Fruit fly (Drosophila melanogaster) whole organism, pupa: ENCODE results near the gene Mt2.

Source experiments
- CG10348 ChIP-seq: fragments of 200-800 bp; sonication (Bioruptor generic); IDR thresholded peaks from 2 replicates; pipeline ENCODE4 v1.3.6; 2022; ENCODE audit warnings: missing biosample characterization, missing genetic modification characterization
- CG12605 ChIP-seq: fragments of 200-800 bp; sonication (Bioruptor generic); IDR thresholded peaks from 2 replicates; pipeline ENCODE4 v1.3.6; 2022; ENCODE audit warnings: missing biosample characterization, missing genetic modification characterization
- CG13204 ChIP-seq: fragments of 200-800 bp; sonication (Bioruptor generic); optimal IDR thresholded peaks from 2 replicates; lab custom pipeline; 2018; ENCODE audit warnings: missing biosample characterization, mild to moderate bottlenecking, missing genetic modification characterization, moderate library complexity
- CG14655 ChIP-seq: fragments of 200-800 bp; sonication (Bioruptor generic); optimal IDR thresholded peaks from 3 replicates; lab custom pipeline; 2017; ENCODE audit warnings: mild to moderate bottlenecking, missing biosample characterization, missing genetic modification reagents, missing genetic modification characterization
- CG15710 ChIP-seq: fragments of 200-800 bp; sonication (Bioruptor generic); optimal IDR thresholded peaks from 2 replicates; lab custom pipeline; 2018; ENCODE audit warnings: missing biosample characterization, mild to moderate bottlenecking, missing genetic modification characterization, moderate library complexity
- CG17806 ChIP-seq: fragments of 200-800 bp; sonication (Bioruptor generic); optimal IDR thresholded peaks from 2 replicates; lab custom pipeline; 2018; ENCODE audit warnings: missing biosample characterization, mild to moderate bottlenecking, missing genetic modification characterization, moderate library complexity
- CG32121 ChIP-seq: fragments of 200-800 bp; sonication (Bioruptor generic); IDR thresholded peaks from 2 replicates; pipeline ENCODE4 v1.3.6; 2022; ENCODE audit warnings: missing biosample characterization, missing genetic modification characterization
- CG34367 ChIP-seq: fragments of 200-800 bp; sonication (Bioruptor generic); optimal IDR thresholded peaks from 2 replicates; lab custom pipeline; 2018; ENCODE audit warnings: missing biosample characterization, mild to moderate bottlenecking, missing genetic modification characterization
- CG4496 ChIP-seq: fragments of 200-800 bp; sonication (Bioruptor generic); IDR thresholded peaks from 3 replicates; pipeline ENCODE4 v1.3.6; 2022; ENCODE audit warnings: missing biosample characterization, missing genetic modification characterization
- CG8159 ChIP-seq: fragments of 200-800 bp; sonication (Bioruptor generic); optimal IDR thresholded peaks from 3 replicates; lab custom pipeline; 2018; ENCODE audit warnings: missing biosample characterization, mild to moderate bottlenecking, missing genetic modification characterization, moderate library complexity
- CG8301 ChIP-seq: fragments of 200-800 bp; sonication (Bioruptor generic); optimal IDR thresholded peaks from 2 replicates; lab custom pipeline; 2018; ENCODE audit warnings: missing biosample characterization, mild to moderate bottlenecking, missing genetic modification characterization
- CG9948 ChIP-seq: fragments of 200-800 bp; sonication (Bioruptor generic); optimal IDR thresholded peaks from 2 replicates; lab custom pipeline; 2018; ENCODE audit warnings: missing biosample characterization, mild to moderate bottlenecking, missing genetic modification characterization, moderate library complexity
- D1 ChIP-seq: fragments of 200-800 bp; sonication (Bioruptor generic); optimal IDR thresholded peaks from 2 replicates; lab custom pipeline; 2018; ENCODE audit warnings: missing biosample characterization, mild to moderate bottlenecking, missing genetic modification characterization, moderate library complexity
- EcR ChIP-seq: fragments of 200-800 bp; sonication (Bioruptor generic); optimal IDR thresholded peaks from 3 replicates; lab custom pipeline; 2019; ENCODE audit warnings: missing biosample characterization, missing genetic modification characterization, mild to moderate bottlenecking, moderate library complexity, missing genetic modification reagents
- Ets98B ChIP-seq: fragments of 200-800 bp; sonication (Bioruptor generic); IDR thresholded peaks from 2 replicates; pipeline ENCODE4 v1.3.6; 2022; ENCODE audit warnings: missing biosample characterization, missing genetic modification characterization
- Pif1A ChIP-seq: fragments of 200-800 bp; sonication (Bioruptor generic); optimal IDR thresholded peaks from 3 replicates; lab custom pipeline; 2016; ENCODE audit warnings: missing biosample characterization, missing genetic modification characterization
- Pif1B ChIP-seq: fragments of 200-800 bp; sonication (Bioruptor generic); optimal IDR thresholded peaks from 3 replicates; lab custom pipeline; 2016; ENCODE audit warnings: missing biosample characterization, missing genetic modification characterization
- Snoo ChIP-seq: fragments of 200-800 bp; sonication (Bioruptor generic); optimal IDR thresholded peaks from 3 replicates; lab custom pipeline; 2017; ENCODE audit warnings: missing biosample characterization, mild to moderate bottlenecking, missing genetic modification characterization, inconsistent platforms
- fd96Ca ChIP-seq: fragments of 200-800 bp; sonication (Bioruptor generic); IDR thresholded peaks from 3 replicates; pipeline ENCODE4 v1.3.6; 2022; ENCODE audit warnings: missing biosample characterization, missing genetic modification characterization
- gl ChIP-seq: fragments of 200-800 bp; sonication (Bioruptor generic); optimal IDR thresholded peaks from 2 replicates; lab custom pipeline; 2018; ENCODE audit warnings: missing biosample characterization, mild to moderate bottlenecking, missing genetic modification characterization
- rn ChIP-seq: fragments of 200-800 bp; sonication (Bioruptor generic); IDR thresholded peaks from 2 replicates; pipeline ENCODE4 v1.3.6; 2022; ENCODE audit warnings: missing biosample characterization, missing genetic modification characterization

The Mt2 gene

DNA sequence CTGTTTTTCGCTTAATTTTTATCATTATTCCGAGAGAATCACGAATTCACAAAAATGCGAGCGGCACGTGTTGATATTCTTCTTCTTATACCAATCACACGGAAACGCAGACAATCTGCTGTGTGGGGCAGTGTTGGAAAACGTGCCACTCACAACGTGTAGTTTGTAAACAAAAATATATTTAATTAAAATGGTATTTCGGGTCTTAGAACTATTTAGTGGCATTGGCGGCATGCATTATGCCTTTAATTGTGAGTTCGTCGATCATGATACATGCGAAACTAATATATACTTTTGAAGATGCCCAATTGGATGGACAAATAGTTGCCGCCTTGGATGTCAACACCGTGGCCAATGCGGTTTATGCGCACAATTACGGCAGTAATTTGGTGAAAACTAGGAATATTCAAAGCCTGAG is at the start of gene Mt2, which contains the start of gene CG6712:
Mt2 (plus strand) TSS at position 130 of the 418 bp plus-strand sequence.
CG6712 (minus strand) TSS at position 116 of the 418 bp plus-strand sequence.
- TF ChIP-seq CG34367 (tag; lab: Kevin White, UChicago), result no peak
- no peak for TF ChIP-seq CG12605 (GFP tag; lab: Robert Waterston, UW)
- no peak for TF ChIP-seq Ets98B (GFP tag; lab: Robert Waterston, UW)
- no peak for TF ChIP-seq CG13204 (GFP tag; lab: Kevin White, UChicago)
- TF ChIP-seq gl (tag; lab: Kevin White, UChicago), result no peak
- no peak for TF ChIP-seq Snoo
- TF ChIP-seq CG32121, result no peak
- no peak for TF ChIP-seq CG9948
- TF ChIP-seq CG17806 (tag; lab: Kevin White, UChicago), result no peak
- TF ChIP-seq Pif1A, result no peak

DNA sequence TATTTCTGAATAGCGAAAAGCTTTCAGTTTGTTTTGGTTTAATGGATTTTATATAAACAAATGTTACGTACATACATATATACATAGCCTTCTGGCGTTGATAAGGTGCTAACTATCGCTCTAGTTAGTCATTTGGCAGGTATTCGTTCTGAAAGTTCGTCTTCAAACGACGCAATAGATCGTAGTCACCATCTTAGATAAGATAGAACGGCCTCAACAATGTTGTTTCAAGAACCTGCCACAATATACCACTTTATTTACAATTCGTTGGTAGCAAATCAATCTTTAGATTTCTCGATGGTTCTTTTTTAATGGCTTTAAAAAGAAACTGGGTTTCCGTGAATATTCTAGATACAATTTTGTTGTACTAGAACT is 49.5 kb upstream of the Mt2 start:
- TF ChIP-seq CG12605 (GFP tag; lab: Robert Waterston, UW) (no peak), CG13204 (GFP tag; lab: Kevin White, UChicago) (no peak), rn (GFP tag; lab: Robert Waterston, UW) (no peak), CG8159 (tag; lab: Kevin White, UChicago) (no peak), CG32121 (no peak), CG8301 (tag; lab: Kevin White, UChicago) (no peak), CG4496 (no peak), Snoo (no peak), Ets98B (GFP tag; lab: Robert Waterston, UW) (no peak), CG34367 (tag; lab: Kevin White, UChicago) (no peak), EcR (GFP tag; lab: Kevin White, UChicago) (no peak), CG10348 (GFP tag; lab: Robert Waterston, UW) (no peak), fd96Ca (GFP tag; lab: Robert Waterston, UW) (no peak), CG15710 (tag; lab: Kevin White, UChicago) (no peak), D1 (tag; lab: Kevin White, UChicago) (no peak), CG14655 (GFP tag; lab: Kevin White, UChicago) (no peak), Pif1B (GFP tag; lab: Kevin White, UChicago) (no peak), CG9948 (no peak), CG17806 (tag; lab: Kevin White, UChicago) (no peak)

- TF ChIP-seq CG32121 (no peak), CG4496 (no peak), Ets98B (GFP tag; lab: Robert Waterston, UW) (no peak), CG8159 (tag; lab: Kevin White, UChicago) (no peak), fd96Ca (GFP tag; lab: Robert Waterston, UW) (no peak), CG15710 (tag; lab: Kevin White, UChicago) (no peak), gl (tag; lab: Kevin White, UChicago) (no peak), EcR (GFP tag; lab: Kevin White, UChicago) (no peak), CG12605 (GFP tag; lab: Robert Waterston, UW) (no peak)
Measured at dm6 chr2L:12048723-12049122, 47.6 kb upstream of the Mt2 start, which contains the start of gene Plzf. TSS of gene Plzf (minus strand) at chr2L:12048918.

DNA sequence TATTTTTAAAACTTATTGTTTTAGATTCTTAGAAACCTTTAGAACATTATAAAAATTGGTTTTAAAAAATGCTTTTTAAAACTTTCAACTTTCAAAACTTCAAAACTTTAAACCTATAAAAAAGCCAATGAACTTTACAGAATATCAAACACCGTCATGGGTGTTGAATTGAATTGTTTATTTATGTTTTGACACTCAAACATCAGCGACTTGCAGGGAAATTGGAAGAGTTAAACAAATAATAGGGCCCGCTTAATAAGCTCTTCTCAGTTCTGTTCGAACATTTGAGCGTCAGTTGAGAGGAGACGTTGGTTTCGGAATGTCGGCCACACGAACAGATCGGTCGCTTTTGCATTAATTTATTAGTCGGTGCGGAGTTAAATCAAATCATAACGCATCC is 47.2 kb upstream of the Mt2 start, which contains the start of gene PLCXD:
PLCXD (plus strand) TSS at position 286 of the 400 bp plus-strand sequence.
- TF ChIP-seq Snoo (no peak), CG14655 (GFP tag; lab: Kevin White, UChicago) (no peak), Pif1A (no peak), rn (GFP tag; lab: Robert Waterston, UW) (no peak), CG15710 (tag; lab: Kevin White, UChicago) (no peak), CG8159 (tag; lab: Kevin White, UChicago) (no peak), gl (tag; lab: Kevin White, UChicago) (no peak), Pif1B (GFP tag; lab: Kevin White, UChicago) (no peak)

DNA sequence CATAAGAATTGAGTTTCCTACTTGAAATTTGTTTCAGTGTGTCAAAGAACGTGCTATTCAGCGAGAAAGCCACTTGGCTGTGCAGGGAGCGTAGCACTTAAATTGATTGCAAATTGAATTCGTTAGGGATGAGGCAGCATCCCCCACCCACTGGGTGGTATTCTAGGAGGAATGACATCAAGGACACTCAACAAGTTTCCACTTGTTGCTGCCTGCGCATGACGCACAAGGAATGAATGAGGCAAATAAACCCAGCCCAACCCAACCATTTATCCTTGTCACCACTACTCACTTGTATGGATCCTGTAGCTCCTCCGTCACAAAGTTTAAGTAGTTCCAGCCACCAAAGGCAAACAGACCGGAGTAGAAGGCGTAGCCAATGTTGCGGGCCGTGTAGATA is 43.0 kb upstream of the Mt2 start:
- peak; percentile 93 for TF ChIP-seq CG12605 (GFP tag; lab: Robert Waterston, UW)
- TF ChIP-seq fd96Ca (GFP tag; lab: Robert Waterston, UW), result no peak

- TF ChIP-seq CG17806 (tag; lab: Kevin White, UChicago) (no peak), CG15710 (tag; lab: Kevin White, UChicago) (no peak), Ets98B (GFP tag; lab: Robert Waterston, UW) (peak; percentile 19; the same call in 1 of the 2 replicates), CG12605 (GFP tag; lab: Robert Waterston, UW) (peak; percentile 43; the same call in 1 of the 2 replicates), Snoo (peak; percentile 6), CG13204 (GFP tag; lab: Kevin White, UChicago) (no peak)
Measured at dm6 chr2L:12055837-12056388, 40.4 kb upstream of the Mt2 start, which contains the start of the genes JhI-21, RpL7-like and CG34164. TSS of gene JhI-21 (minus strand) at chr2L:12056042. TSS of gene RpL7-like (plus strand) at chr2L:12056326. TSS of gene CG34164 (plus strand) at chr2L:12056348.

DNA sequence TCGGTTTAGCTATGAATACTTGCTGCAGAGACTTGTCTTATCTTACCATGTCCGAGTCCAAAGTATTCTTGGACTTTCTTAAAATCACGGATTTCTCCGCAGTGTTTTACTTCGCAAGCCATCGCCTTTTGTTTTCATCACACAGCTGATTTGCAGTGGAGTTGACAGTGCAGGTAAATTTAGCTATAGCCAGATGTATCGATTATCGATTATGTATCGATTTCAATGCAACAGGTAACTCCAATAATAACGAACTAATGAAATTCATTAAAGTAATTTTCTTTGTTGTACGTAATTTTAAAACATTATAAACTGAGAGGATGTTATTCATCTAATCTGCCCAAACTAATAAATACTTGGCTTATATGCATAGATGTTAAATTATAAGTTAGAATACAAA is 33.3 kb upstream of the Mt2 start, which contains the start of gene Rab3-GAP:
Rab3-GAP (minus strand) TSS at position 150 of the 400 bp plus-strand sequence.
- TF ChIP-seq CG17806 (tag; lab: Kevin White, UChicago) (peak; percentile 7), fd96Ca (GFP tag; lab: Robert Waterston, UW) (no peak), CG12605 (GFP tag; lab: Robert Waterston, UW) (peak; percentile 53), CG13204 (GFP tag; lab: Kevin White, UChicago) (no peak), CG15710 (tag; lab: Kevin White, UChicago) (peak; percentile 15), CG8301 (tag; lab: Kevin White, UChicago) (peak; percentile 15), Ets98B (GFP tag; lab: Robert Waterston, UW) (peak; percentile 6; the same call in 1 of the 2 replicates), CG8159 (tag; lab: Kevin White, UChicago) (peak; percentile 25), Pif1B (GFP tag; lab: Kevin White, UChicago) (no peak)
